Worm (Caenorhabditis elegans): ENCODE measurements around the gene R07E5.19.

R07E5.19 gene

DNA sequence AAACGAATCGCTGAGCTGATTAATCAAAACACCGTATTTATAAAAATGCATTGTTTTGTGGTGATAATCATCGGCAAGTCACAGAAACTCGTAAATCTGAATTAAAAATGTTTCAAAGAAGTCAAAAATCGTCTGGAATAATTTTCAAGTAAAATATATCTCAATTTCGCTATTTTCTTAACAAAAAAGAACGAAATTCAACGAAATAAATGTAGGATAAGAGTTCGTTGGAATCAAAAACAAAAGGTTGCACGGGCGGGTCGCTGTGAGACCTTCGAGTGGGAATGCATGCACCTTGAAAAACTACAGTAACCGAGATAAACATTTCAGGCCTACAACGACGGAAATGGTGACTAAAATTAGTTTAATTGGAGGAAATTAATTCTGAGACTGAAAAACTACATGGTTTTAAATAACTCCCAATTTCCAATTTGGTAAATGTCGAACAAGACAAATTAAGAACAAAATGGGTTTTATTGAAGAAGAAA is 16.5 kb upstream of the R07E5.19 start, which contains the start of gene C28A5.1:
Gene C28A5.1 (minus strand): TSS at position 51 of the 488 bp plus-strand sequence.
- no peak for TF ChIP-seq unc-62 (GFP tag; optimal IDR thresholded peaks at IDR 0.05)

- no peak for TF ChIP-seq unc-62 (GFP tag; optimal IDR thresholded peaks at IDR 0.05)
These were observed 11.5 kb upstream of the R07E5.19 start, which contains the start of gene C28A5.6 for ce11 chrIII:4429402-4429801. TSS of gene C28A5.6 (minus strand) at chrIII:4429502.

- TF ChIP-seq unc-62 (GFP tag; optimal IDR thresholded peaks at IDR 0.05): no peak
These were observed 10.9 kb upstream of the R07E5.19 start for ce11 chrIII:4428797-4429196.

- TF ChIP-seq unc-62 (GFP tag; optimal IDR thresholded peaks at IDR 0.05): no peak
These were observed 1.5 kb upstream of the R07E5.19 start, which contains the start of the genes R07E5.7 and cku-80 for ce11 chrIII:4419117-4419978. TSS of gene R07E5.7 (minus strand) at chrIII:4419167. TSS of gene cku-80 (plus strand) at chrIII:4419848.

- no peak for TF ChIP-seq unc-62 (GFP tag; optimal IDR thresholded peaks at IDR 0.05)
These were observed 2.7 kb downstream of the R07E5.19 start, which contains the start of gene R07E5.11 for ce11 chrIII:4415135-4415534. TSS of gene R07E5.11 (minus strand) at chrIII:4415235.

DNA sequence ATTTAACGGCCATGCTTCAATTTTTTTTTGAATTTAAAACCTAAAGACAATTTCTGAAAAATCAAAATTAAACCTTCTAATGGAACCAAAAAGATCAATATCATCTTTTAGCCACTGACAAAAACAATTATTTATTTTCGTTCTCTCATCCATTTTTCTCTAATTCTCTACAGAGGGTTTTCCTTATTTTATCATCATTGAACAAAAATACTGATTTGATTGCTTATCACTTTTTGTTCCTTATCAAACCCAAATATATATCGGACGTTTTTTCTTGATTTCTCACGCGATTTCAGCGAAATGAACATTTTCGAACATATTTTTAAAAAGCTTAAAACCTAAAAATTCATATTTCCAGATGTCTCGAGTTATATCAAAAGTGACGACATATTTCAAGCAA is 4.8 kb downstream of the R07E5.19 start, which contains the start of gene mpc-1:
Gene mpc-1 (plus strand): TSS at position 359 of the 400 bp plus-strand sequence.
- no peak for TF ChIP-seq unc-62 (GFP tag; optimal IDR thresholded peaks at IDR 0.05)

ce11 chrIII:4412108-4413009 is 5.5 kb downstream of the R07E5.19 start:
- no peak for TF ChIP-seq unc-62 (GFP tag; optimal IDR thresholded peaks at IDR 0.05)

DNA sequence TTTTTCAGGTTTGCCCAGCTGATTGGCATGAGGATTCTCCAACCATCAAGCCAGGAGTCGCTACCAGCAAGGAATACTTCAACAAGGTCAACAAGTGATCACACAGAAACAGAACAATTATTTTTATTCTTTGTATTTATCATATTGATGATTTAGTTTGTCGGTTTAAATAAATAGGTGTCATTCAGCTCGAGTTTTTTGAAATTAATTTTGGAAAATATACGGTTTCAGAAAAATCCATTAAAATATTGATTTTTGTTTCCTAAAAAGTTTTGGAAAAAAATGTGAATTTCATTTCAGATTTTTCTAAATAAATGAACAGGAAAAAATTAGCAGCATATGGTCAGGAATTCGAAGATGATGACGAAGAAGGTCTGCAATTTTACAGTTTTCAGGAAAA is 9.6 kb downstream of the R07E5.19 start, which contains the start of gene gpch-1:
Gene gpch-1 (plus strand): TSS at position 301 of the 400 bp plus-strand sequence.
- TF ChIP-seq unc-62 (GFP tag; optimal IDR thresholded peaks at IDR 0.05): no peak

ce11 chrIII:4407144-4407543 is 10.7 kb downstream of the R07E5.19 start, which contains the start of gene prdx-3:
TSS of gene prdx-3 (plus strand) at chrIII:4407444.
- no peak for TF ChIP-seq unc-62 (GFP tag; optimal IDR thresholded peaks at IDR 0.05)

ce11 chrIII:4405986-4406385 is 11.9 kb downstream of the R07E5.19 start, which contains the start of gene rnp-4:
TSS of gene rnp-4 (plus strand) at chrIII:4406286.
- TF ChIP-seq unc-62 (GFP tag; optimal IDR thresholded peaks at IDR 0.05): no peak

- TF ChIP-seq unc-62 (GFP tag; optimal IDR thresholded peaks at IDR 0.05): no peak
These were observed 13.5 kb downstream of the R07E5.19 start, which contains the start of the genes R07E5.17 and snfc-5 for ce11 chrIII:4404339-4404836. TSS of gene R07E5.17 (minus strand) at chrIII:4404436. TSS of gene snfc-5 (plus strand) at chrIII:4404786.

ce11 chrIII:4401142-4401541 is 16.7 kb downstream of the R07E5.19 start, which contains the start of gene R07E5.15:
TSS of gene R07E5.15 (plus strand) at chrIII:4401442.
- no peak for TF ChIP-seq unc-62 (GFP tag; optimal IDR thresholded peaks at IDR 0.05)

ce11 chrIII:4398463-4398862 is 19.4 kb downstream of the R07E5.19 start, which contains the start of gene R07E5.6:
TSS of gene R07E5.6 (plus strand) at chrIII:4398763.
- TF ChIP-seq unc-62 (GFP tag; optimal IDR thresholded peaks at IDR 0.05): no peak

DNA sequence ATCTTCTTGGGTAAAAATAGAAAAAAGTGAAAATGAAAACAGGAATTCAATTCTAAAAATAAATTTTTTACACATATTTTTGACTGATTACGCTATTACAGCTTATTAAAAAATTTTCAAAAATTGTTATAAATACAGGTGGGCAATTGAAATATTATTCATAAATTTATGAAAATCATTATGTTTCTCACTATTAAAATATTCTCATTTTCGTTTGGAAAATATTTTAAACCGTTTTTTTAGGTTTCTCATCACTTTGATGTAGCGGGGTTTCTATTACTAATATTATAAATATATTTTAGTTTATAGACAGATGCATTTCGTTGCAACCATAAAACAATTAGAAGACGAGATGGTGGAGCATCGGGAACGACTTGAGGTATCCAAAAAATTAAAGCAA is 20.7 kb downstream of the R07E5.19 start, which contains the start of gene R07E5.5:
Gene R07E5.5 (plus strand): TSS at position 301 of the 400 bp plus-strand sequence.
- no peak for TF ChIP-seq unc-62 (GFP tag; optimal IDR thresholded peaks at IDR 0.05)

- no peak for TF ChIP-seq unc-62 (GFP tag; optimal IDR thresholded peaks at IDR 0.05)
These were observed 22.0 kb downstream of the R07E5.19 start for ce11 chrIII:4395857-4396256.
